Fruit fly (Drosophila melanogaster): ENCODE results near the gene Drsl3.

The Drsl3 gene

dm6 chr3L:3303087-3303526 lies 11.7 kb upstream of the Drsl3 start, which contains the start of gene CG14968 (continued):
- peak; percentile 93 for TF ChIP-seq Oli (tag; optimal IDR thresholded peaks at IDR 0.05)
- peak; percentile 89 for TF ChIP-seq CG6683 (GFP tag; optimal IDR thresholded peaks at IDR 0.05)
- TF ChIP-seq scrt (GFP tag; optimal IDR thresholded peaks at IDR 0.05), result peak; percentile 90
- peak; percentile 95 for TF ChIP-seq gem (tag; optimal IDR thresholded peaks at IDR 0.05)
- peak; percentile 13 for TF ChIP-seq NC2α (GFP tag; optimal IDR thresholded peaks at IDR 0.05)
- peak; percentile 85 for TF ChIP-seq CG9727 (GFP tag; optimal IDR thresholded peaks at IDR 0.05)
- no peak for TF ChIP-seq CG16813 (GFP tag; IDR thresholded peaks at IDR 0.05; ENCODE audit: partially characterized antibody)
- peak; percentile 89 for TF ChIP-seq ATbp (GFP tag; optimal IDR thresholded peaks at IDR 0.05)
- no peak for TF ChIP-seq usp (GFP tag; optimal IDR thresholded peaks at IDR 0.05)
- peak; percentile 91 for TF ChIP-seq ems (GFP tag; optimal IDR thresholded peaks at IDR 0.05)
- TF ChIP-seq CG8281 (tag; optimal IDR thresholded peaks at IDR 0.05), result peak; percentile 75
- peak; percentile 85 for TF ChIP-seq ssp (GFP tag; IDR thresholded peaks at IDR 0.05)
- no peak for TF ChIP-seq CG13287 (GFP tag; IDR thresholded peaks at IDR 0.05; ENCODE audit: partially characterized antibody)
- TF ChIP-seq CG13296 (GFP tag; optimal IDR thresholded peaks at IDR 0.05), result peak; percentile 93
- peak; percentile 93 for TF ChIP-seq dmrt99B (tag; optimal IDR thresholded peaks at IDR 0.05)
- peak; percentile 34 for TF ChIP-seq CG8944 (GFP tag; optimal IDR thresholded peaks at IDR 0.05)
- TF ChIP-seq CkIIα-i1 (GFP tag; IDR thresholded peaks at IDR 0.05), result peak; percentile 77
- no peak for TF ChIP-seq pros (GFP tag; optimal IDR thresholded peaks at IDR 0.05)
- peak; percentile 92 for TF ChIP-seq CG10654 (GFP tag; optimal IDR thresholded peaks at IDR 0.05)
- peak; percentile 94 for TF ChIP-seq HHEX (GFP tag; optimal IDR thresholded peaks at IDR 0.05)
- peak; percentile 90 for TF ChIP-seq toy (GFP tag; IDR thresholded peaks at IDR 0.05)
- TF ChIP-seq nerfin-1 (tag; optimal IDR thresholded peaks at IDR 0.05), result peak; percentile 82
- peak; percentile 93 for TF ChIP-seq otp (GFP tag; IDR thresholded peaks at IDR 0.05)
- TF ChIP-seq her (GFP tag; optimal IDR thresholded peaks at IDR 0.05), result peak; percentile 36
- TF ChIP-seq CG15073 (GFP tag; optimal IDR thresholded peaks at IDR 0.05), result peak; percentile 45
- no peak for TF ChIP-seq yki (optimal IDR thresholded peaks at IDR 0.05)
- TF ChIP-seq ara (GFP tag; IDR thresholded peaks at IDR 0.05), result peak; percentile 95
- peak; percentile 88 for TF ChIP-seq Asciz (GFP tag; optimal IDR thresholded peaks at IDR 0.05)
- peak; percentile 65 for TF ChIP-seq CG8089 (GFP tag; optimal IDR thresholded peaks at IDR 0.05)
- TF ChIP-seq Chrac-16 (GFP tag; optimal IDR thresholded peaks at IDR 0.05), result peak; percentile 91
- TF ChIP-seq Abd-B (GFP tag; optimal IDR thresholded peaks at IDR 0.05), result peak; percentile 87
- peak; percentile 85 for TF ChIP-seq CG8388 (GFP tag; optimal IDR thresholded peaks at IDR 0.05)
- peak; percentile 26 for TF ChIP-seq pita (GFP tag; optimal IDR thresholded peaks at IDR 0.05)
- TF ChIP-seq CG15514 (GFP tag; optimal IDR thresholded peaks at IDR 0.05), result peak; percentile 93
- peak; percentile 92 for TF ChIP-seq Ssrp (tag; optimal IDR thresholded peaks at IDR 0.05)
- peak; percentile 55 for TF ChIP-seq Vsx1 (GFP tag; optimal IDR thresholded peaks at IDR 0.05)
- TF ChIP-seq CG2120 (GFP tag; optimal IDR thresholded peaks at IDR 0.05), result peak; percentile 96
- peak; percentile 96 for TF ChIP-seq row (GFP tag; IDR thresholded peaks at IDR 0.05)
- TF ChIP-seq ci (GFP tag; IDR thresholded peaks at IDR 0.05), result peak; percentile 99
- TF ChIP-seq nau (GFP tag; optimal IDR thresholded peaks at IDR 0.05), result peak; percentile 85
- peak; percentile 87 for TF ChIP-seq wor (GFP tag; IDR thresholded peaks at IDR 0.05)
- TF ChIP-seq tin (GFP tag; optimal IDR thresholded peaks at IDR 0.05), result peak; percentile 89
- peak; percentile 75 for TF ChIP-seq CG3407 (GFP tag; optimal IDR thresholded peaks at IDR 0.05)
- TF ChIP-seq gce (GFP tag; IDR thresholded peaks at IDR 0.05), result peak; percentile 92
